Fruit fly (Drosophila melanogaster) whole organism, adult: ENCODE data around the gene CG1662.

ENCODE experiments used
- CG11617 ChIP-seq: fragments of 200-800 bp; sonication (Bioruptor generic); optimal IDR thresholded peaks from 2 replicates; lab custom pipeline; 2017; ENCODE audit warnings: mild to moderate bottlenecking, missing biosample characterization, missing genetic modification reagents, missing genetic modification characterization
- CG12768 ChIP-seq: fragments of 200-800 bp; sonication (Bioruptor generic); optimal IDR thresholded peaks from 2 replicates; lab custom pipeline; 2017; ENCODE audit warnings: missing biosample characterization, missing genetic modification characterization, mild to moderate bottlenecking, moderate library complexity, missing genetic modification reagents
- CG14711 ChIP-seq: fragments of 200-800 bp; sonication (Bioruptor generic); optimal IDR thresholded peaks from 2 replicates; lab custom pipeline; 2018; ENCODE audit warnings: missing biosample characterization, mild to moderate bottlenecking, missing genetic modification characterization, moderate library complexity
- CG1620 ChIP-seq: fragments of 200-800 bp; sonication (Bioruptor generic); optimal IDR thresholded peaks from 2 replicates; lab custom pipeline; 2016; ENCODE audit warnings: missing biosample characterization, missing genetic modification characterization
- CG33017 ChIP-seq: fragments of 200-800 bp; sonication (Bioruptor generic); optimal IDR thresholded peaks from 2 replicates; lab custom pipeline; 2018; ENCODE audit warnings: missing biosample characterization, mild to moderate bottlenecking, missing genetic modification characterization, moderate library complexity
- CG5204 ChIP-seq: fragments of 200-800 bp; sonication (Bioruptor generic); optimal IDR thresholded peaks from 2 replicates; lab custom pipeline; 2016; ENCODE audit warnings: missing biosample characterization, missing genetic modification characterization
- CG7045 ChIP-seq: fragments of 200-800 bp; sonication (Bioruptor generic); optimal IDR thresholded peaks from 2 replicates; lab custom pipeline; 2017; ENCODE audit warnings: missing biosample characterization, mild to moderate bottlenecking, missing genetic modification characterization
- CG7101 ChIP-seq: fragments of 200-800 bp; sonication (Bioruptor generic); optimal IDR thresholded peaks from 2 replicates; lab custom pipeline; 2018; ENCODE audit warnings: missing biosample characterization, mild to moderate bottlenecking, missing genetic modification characterization, moderate library complexity
- Clk ChIP-seq: fragments of 200-800 bp; sonication (Bioruptor generic); optimal IDR thresholded peaks from 2 replicates; lab custom pipeline; 2017; ENCODE audit warnings: missing biosample characterization, missing genetic modification characterization
- Crg-1 ChIP-seq: fragments of 200-800 bp; sonication (Bioruptor generic); optimal IDR thresholded peaks from 2 replicates; lab custom pipeline; 2016; ENCODE audit warnings: missing biosample characterization, missing genetic modification characterization
- Hr96 ChIP-seq: fragments of 200-800 bp; sonication (Bioruptor generic); optimal IDR thresholded peaks from 2 replicates; lab custom pipeline; 2016; ENCODE audit warnings: missing biosample characterization, missing genetic modification characterization
- Mnt ChIP-seq: fragments of 200-800 bp; sonication (Bioruptor generic); optimal IDR thresholded peaks from 2 replicates; lab custom pipeline; 2016; ENCODE audit warnings: missing biosample characterization, mild to moderate bottlenecking, missing genetic modification characterization
- bab1 ChIP-seq: fragments of 200-800 bp; sonication (Bioruptor generic); optimal IDR thresholded peaks from 3 replicates; lab custom pipeline; 2019; ENCODE audit warnings: missing biosample characterization, mild to moderate bottlenecking, missing genetic modification characterization, moderate library complexity
- cic ChIP-seq: fragments of 200-800 bp; sonication (Bioruptor generic); optimal IDR thresholded peaks from 2 replicates; lab custom pipeline; 2017; ENCODE audit warnings: missing biosample characterization, mild to moderate bottlenecking, missing genetic modification characterization, moderate library complexity
- cnc ChIP-seq, 2 experiments: fragments of >200 bp; optimal IDR thresholded peaks; 2 replicates each; lab custom pipeline; 2017
- kay ChIP-seq: fragments of 200-800 bp; sonication (Bioruptor generic); peaks from one replicate; lab custom pipeline; 2016; ENCODE audit warnings: missing biosample characterization, missing genetic modification characterization, borderline replicate concordance
- ovo ChIP-seq: fragments of 200-800 bp; sonication (Bioruptor generic); optimal IDR thresholded peaks from 2 replicates; lab custom pipeline; 2016; ENCODE audit warnings: missing biosample characterization, missing genetic modification characterization
- pad ChIP-seq: fragments of 200-800 bp; sonication (Bioruptor generic); optimal IDR thresholded peaks from 3 replicates; lab custom pipeline; 2017; ENCODE audit warnings: missing biosample characterization, missing genetic modification characterization, mild to moderate bottlenecking, moderate library complexity, missing genetic modification reagents
- tj ChIP-seq: fragments of 200-800 bp; sonication (Bioruptor generic); optimal IDR thresholded peaks from 3 replicates; lab custom pipeline; 2017; ENCODE audit warnings: missing biosample characterization, mild to moderate bottlenecking, missing genetic modification characterization, moderate library complexity
- toe ChIP-seq: fragments of 200-800 bp; sonication (Bioruptor generic); optimal IDR thresholded peaks from 2 replicates; lab custom pipeline; 2016; ENCODE audit warnings: missing biosample characterization, missing genetic modification characterization

The CG1662 gene

dm6 chrX:13392041-13392353 is 4.6 kb downstream of the CG1662 start:
- no peak for TF ChIP-seq Crg-1 (GFP tag; lab: Kevin White, UChicago)
- TF ChIP-seq tj (GFP tag; lab: Kevin White, UChicago), result no peak
- no peak for TF ChIP-seq bab1
- no peak for TF ChIP-seq CG7101 (tag; lab: Kevin White, UChicago)
- no peak for TF ChIP-seq Hr96 (GFP tag; lab: Kevin White, UChicago)
- no peak for TF ChIP-seq pad (GFP tag; lab: Kevin White, UChicago)
- TF ChIP-seq CG1620 (GFP tag; lab: Kevin White, UChicago), result no peak
- no peak for TF ChIP-seq CG12768 (GFP tag; lab: Kevin White, UChicago)
- TF ChIP-seq CG14711 (tag; lab: Kevin White, UChicago), result no peak
- TF ChIP-seq CG11617, result no peak
- no peak for TF ChIP-seq cnc (optimal IDR thresholded peaks at IDR 0.05; lab: Kevin White, UChicago)
- TF ChIP-seq Clk (GFP tag; lab: Kevin White, UChicago), result no peak
- no peak for TF ChIP-seq CG7045
- no peak for TF ChIP-seq CG5204 (GFP tag; lab: Kevin White, UChicago)
- no peak for TF ChIP-seq CG33017 (tag; lab: Kevin White, UChicago)
- no peak for TF ChIP-seq cic
- TF ChIP-seq ovo (GFP tag; lab: Kevin White, UChicago), result no peak
- no peak for TF ChIP-seq Mnt (GFP tag; lab: Kevin White, UChicago)

dm6 chrX:13392764-13393163 is 5.4 kb downstream of the CG1662 start:
- TF ChIP-seq cnc (optimal IDR thresholded peaks at IDR 0.05; lab: Kevin White, UChicago), result peak; percentile 15 to 66
- no peak for TF ChIP-seq CG12768 (GFP tag; lab: Kevin White, UChicago)
- TF ChIP-seq ovo (GFP tag; lab: Kevin White, UChicago), result no peak
- no peak for TF ChIP-seq CG14711 (tag; lab: Kevin White, UChicago)
- TF ChIP-seq CG33017 (tag; lab: Kevin White, UChicago), result no peak
- TF ChIP-seq Hr96 (GFP tag; lab: Kevin White, UChicago), result no peak
- no peak for TF ChIP-seq CG1620 (GFP tag; lab: Kevin White, UChicago)

dm6 chrX:13394343-13394742 is 7.0 kb downstream of the CG1662 start:
- TF ChIP-seq CG14711 (tag; lab: Kevin White, UChicago), result no peak
- no peak for TF ChIP-seq CG7045

DNA sequence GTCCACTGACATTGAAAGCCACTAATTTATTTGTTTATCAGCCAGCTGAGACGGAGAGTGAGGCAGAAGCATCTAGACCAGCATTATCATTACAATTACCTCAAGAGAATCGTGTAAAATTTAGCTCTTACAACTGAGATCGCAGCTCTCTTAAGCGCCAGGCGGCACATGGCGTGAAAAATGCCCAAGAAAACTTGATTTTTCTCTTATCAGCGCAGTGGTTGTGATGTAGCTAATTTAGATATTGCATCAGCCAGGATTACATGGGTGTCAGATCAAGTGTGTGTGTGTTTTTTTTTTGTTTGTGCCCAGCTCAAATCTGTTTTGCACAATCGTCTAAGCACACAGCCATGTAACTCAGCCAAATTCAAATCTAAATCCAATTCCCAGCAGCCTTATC is 7.7 kb downstream of the CG1662 start:
- TF ChIP-seq toe (no peak), CG12768 (GFP tag; lab: Kevin White, UChicago) (no peak), CG7045 (no peak), Mnt (GFP tag; lab: Kevin White, UChicago) (peak; percentile 42), CG11617 (no peak)

DNA sequence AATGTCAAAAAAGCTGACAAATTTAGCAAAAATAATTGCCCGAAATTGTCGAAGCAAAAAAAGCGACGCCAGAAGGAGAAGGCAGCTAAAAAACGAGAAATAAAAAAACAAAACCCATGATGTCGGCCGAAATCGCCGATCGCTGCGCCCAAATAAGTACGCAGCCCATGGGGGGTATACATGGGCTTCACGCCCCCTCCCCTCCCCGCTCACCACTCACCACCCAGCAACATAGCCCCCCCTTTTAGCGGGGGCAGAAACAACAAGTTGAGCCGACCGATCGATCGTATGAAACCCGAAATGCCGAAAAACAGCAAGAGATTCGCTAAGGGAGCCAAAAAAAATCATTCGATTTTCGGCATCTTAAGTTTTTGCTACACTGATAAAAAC is 8.6 kb downstream of the CG1662 start:
- TF ChIP-seq CG12768 (GFP tag; lab: Kevin White, UChicago), result no peak
- TF ChIP-seq CG7045, result no peak
- TF ChIP-seq tj (GFP tag; lab: Kevin White, UChicago), result peak; percentile 96
- no peak for TF ChIP-seq kay (GFP tag; lab: Kevin White, UChicago)
- TF ChIP-seq pad (GFP tag; lab: Kevin White, UChicago), result peak; percentile 39

dm6 chrX:13396378-13397099 is 9.2 kb downstream of the CG1662 start, which contains the start of gene Bcat:
Gene Bcat, plus strand, starts transcription at chrX:13396899.
- peak; percentile 58 for TF ChIP-seq CG14711 (tag; lab: Kevin White, UChicago)
- peak; percentile 76 for TF ChIP-seq CG11617
- TF ChIP-seq bab1, result peak; percentile 75
- no peak for TF ChIP-seq CG12768 (GFP tag; lab: Kevin White, UChicago)
- no peak for TF ChIP-seq CG7045
- TF ChIP-seq kay (GFP tag; lab: Kevin White, UChicago), result peak; percentile 11
- peak; percentile 6 for TF ChIP-seq tj (GFP tag; lab: Kevin White, UChicago)
- peak; percentile 24 for TF ChIP-seq CG1620 (GFP tag; lab: Kevin White, UChicago)
- TF ChIP-seq cnc (optimal IDR thresholded peaks at IDR 0.05; lab: Kevin White, UChicago), result no peak
- no peak for TF ChIP-seq Crg-1 (GFP tag; lab: Kevin White, UChicago)
- peak; percentile 36 for TF ChIP-seq ovo (GFP tag; lab: Kevin White, UChicago)
- TF ChIP-seq Hr96 (GFP tag; lab: Kevin White, UChicago), result peak; percentile 51
- peak; percentile 15 for TF ChIP-seq CG5204 (GFP tag; lab: Kevin White, UChicago)
- TF ChIP-seq toe, result no peak
- TF ChIP-seq cic, result no peak
- TF ChIP-seq pad (GFP tag; lab: Kevin White, UChicago), result peak; percentile 40
- no peak for TF ChIP-seq Clk (GFP tag; lab: Kevin White, UChicago)
- no peak for TF ChIP-seq CG33017 (tag; lab: Kevin White, UChicago)
- peak; percentile 51 for TF ChIP-seq CG7101 (tag; lab: Kevin White, UChicago)
- peak; percentile 81 for TF ChIP-seq Mnt (GFP tag; lab: Kevin White, UChicago)

- TF ChIP-seq CG5204 (GFP tag; lab: Kevin White, UChicago) (no peak), cnc (optimal IDR thresholded peaks at IDR 0.05; lab: Kevin White, UChicago) (no peak), CG11617 (no peak), cic (no peak), tj (GFP tag; lab: Kevin White, UChicago) (no peak), pad (GFP tag; lab: Kevin White, UChicago) (no peak), CG12768 (GFP tag; lab: Kevin White, UChicago) (no peak), Crg-1 (GFP tag; lab: Kevin White, UChicago) (no peak), ovo (GFP tag; lab: Kevin White, UChicago) (no peak), Hr96 (GFP tag; lab: Kevin White, UChicago) (no peak), Clk (GFP tag; lab: Kevin White, UChicago) (no peak), CG33017 (tag; lab: Kevin White, UChicago) (no peak), CG7045 (no peak)
Measured at dm6 chrX:13397610-13398009, 10.2 kb downstream of the CG1662 start.
